Worm (Caenorhabditis elegans) whole organism, L4 larva: ENCODE measurements around the gene W01D2.1.

Source experiments
- ama-1 ChIP-seq: fragments of 150-350 bp; optimal IDR thresholded peaks from 2 replicates; lab custom pipeline; 2014; ENCODE audit warnings: inconsistent platforms, mixed read lengths
- daf-12 ChIP-seq: fragments of 150-350 bp; optimal IDR thresholded peaks from 2 replicates; lab custom pipeline; 2014; ENCODE audit warnings: missing biosample characterization, missing genetic modification reagents, missing genetic modification characterization
- madf-9 ChIP-seq: fragments of 200-800 bp; sonication (Bioruptor generic); conservative IDR thresholded peaks from 2 replicates; pipeline ENCODE4 v1.3.6; 2022; ENCODE audit warnings: missing genetic modification reagents, missing genetic modification characterization, missing compliant biosample characterization
- mxl-2 ChIP-seq: fragments of 200-800 bp; sonication (Bioruptor generic); conservative IDR thresholded peaks from 2 replicates; pipeline ENCODE4 v1.3.6; 2022; ENCODE audit warnings: missing genetic modification reagents, missing genetic modification characterization, missing compliant biosample characterization
- php-3 ChIP-seq: fragments of 200-800 bp; sonication (Bioruptor generic); IDR thresholded peaks from 2 replicates; pipeline ENCODE4 v1.3.6; 2022; ENCODE audit warnings: missing genetic modification reagents, missing genetic modification characterization, missing compliant biosample characterization
- snpc-1.2 ChIP-seq: fragments of 200-800 bp; sonication (Bioruptor generic); IDR thresholded peaks from 2 replicates; pipeline ENCODE4 v1.3.6; 2022; ENCODE audit warnings: missing genetic modification reagents, missing genetic modification characterization, missing compliant biosample characterization
- snpc-4 ChIP-seq: fragments of 150-350 bp; optimal IDR thresholded peaks from 2 replicates; lab custom pipeline; 2014; ENCODE audit warnings: missing biosample characterization, missing genetic modification characterization
- spr-3 ChIP-seq: fragments of 200-800 bp; sonication (Bioruptor generic); optimal IDR thresholded peaks from 2 replicates; lab custom pipeline; 2018; ENCODE audit warnings: mild to moderate bottlenecking, missing genetic modification characterization, missing compliant biosample characterization
- unc-62 ChIP-seq, 3 experiments: fragments of 150-350 bp in 1 of 3; sonication (generic microtip); optimal IDR thresholded peaks in 2 of 3; peaks in 1 of 3; 1 replicate in 1 of 3; 2 replicates in 2 of 3; lab custom pipeline; 2014 to 2017; ENCODE audit warnings: missing biosample characterization in 3 of 3, missing genetic modification characterization in 3 of 3, missing genetic modification reagents in 3 of 3, missing genotype in 1 of 3
- ztf-11 ChIP-seq: fragments of 150-350 bp; optimal IDR thresholded peaks from 2 replicates; lab custom pipeline; 2014; ENCODE audit warnings: missing biosample characterization, missing genetic modification characterization

ce11 chrII:14832055-14832454 lies 16.7 kb downstream of the W01D2.1 start:
- no peak for TF ChIP-seq mxl-2
- TF ChIP-seq daf-12 (tag; lab: Kevin White, UChicago) = no peak
- no peak for TF ChIP-seq spr-3 (GFP tag; lab: Kevin White, UChicago)
- TF ChIP-seq snpc-4 (tag; lab: Kevin White, UChicago) = no peak
- no peak for TF ChIP-seq ama-1 (lab: Kevin White, UChicago)
- TF ChIP-seq php-3 (GFP tag; lab: Robert Waterston, UW) = no peak
- TF ChIP-seq ztf-11 (tag; lab: Kevin White, UChicago) = no peak
- no peak for TF ChIP-seq snpc-1.2 (GFP tag; lab: Robert Waterston, UW)
- TF ChIP-seq unc-62 (GFP tag; optimal IDR thresholded peaks at IDR 0.05 in 1 of 2; lab: Kevin White, UChicago) = no peak
- TF ChIP-seq unc-62 (tag; optimal IDR thresholded peaks at IDR 0.05; lab: Kevin White, UChicago) = no peak
- TF ChIP-seq madf-9 (GFP tag; lab: Robert Waterston, UW) = no peak
